Fruit fly (Drosophila melanogaster) Kc167 (cell line): ENCODE results near the gene Ythdf.

Experiments
- Myc ChIP-seq: fragments of >200 bp; optimal IDR thresholded peaks from 2 replicates; lab custom pipeline; 2017; ENCODE audit warnings: missing external identifiers
- Sin3A ChIP-seq: fragments of >200 bp; optimal IDR thresholded peaks from 2 replicates; lab custom pipeline; 2018; ENCODE audit warnings: missing external identifiers
- h ChIP-seq: fragments of >200 bp; optimal IDR thresholded peaks from 3 replicates; lab custom pipeline; 2018; ENCODE audit warnings: missing external identifiers
- insv ChIP-seq: fragments of >200 bp; optimal IDR thresholded peaks from 3 replicates; lab custom pipeline; 2018; ENCODE audit warnings: missing external identifiers
- psq ChIP-seq: fragments of >200 bp; optimal IDR thresholded peaks from 2 replicates; lab custom pipeline; 2017; ENCODE audit warnings: missing external identifiers
- ttk ChIP-seq: sonication (Bioruptor generic); optimal IDR thresholded peaks from 2 replicates; lab custom pipeline; 2017; ENCODE audit warnings: missing external identifiers

The Ythdf gene

dm6 chr3R:25033142-25033586, 5.9 kb downstream of the Ythdf start, which contains the start of gene Smg6:
Gene Smg6, minus strand, starts transcription at chr3R:25033465.
- TF ChIP-seq Sin3A (lab: Kevin White, UChicago): no peak
- TF ChIP-seq insv (lab: Kevin White, UChicago): no peak
- TF ChIP-seq Myc (lab: Kevin White, UChicago): no peak
- no peak for TF ChIP-seq h
- TF ChIP-seq psq (lab: Kevin White, UChicago): no peak
- no peak for TF ChIP-seq ttk

DNA sequence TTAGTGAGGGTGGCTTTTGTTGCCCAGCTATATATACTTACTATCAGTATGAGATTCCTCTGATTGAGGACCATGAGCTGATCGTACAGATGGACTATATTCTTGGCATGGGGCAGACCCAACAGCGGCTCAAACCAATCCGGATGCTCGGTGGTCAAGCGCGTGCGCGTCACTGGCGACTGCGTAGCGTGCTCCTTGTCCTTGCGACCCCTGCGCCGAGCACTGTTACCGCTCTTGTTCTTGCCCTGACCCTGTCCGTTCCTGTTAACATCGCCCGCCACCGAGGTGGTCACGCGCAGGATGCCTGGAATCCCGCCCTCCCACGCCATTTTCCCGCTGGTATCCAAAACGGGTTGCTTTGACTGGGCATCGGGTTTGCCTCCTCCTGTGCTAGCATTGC, 6.4 kb downstream of the Ythdf start:
- TF ChIP-seq psq (lab: Kevin White, UChicago) (no peak), Sin3A (lab: Kevin White, UChicago) (no peak), ttk (no peak), Myc (lab: Kevin White, UChicago) (no peak), h (no peak), insv (lab: Kevin White, UChicago) (no peak)

DNA sequence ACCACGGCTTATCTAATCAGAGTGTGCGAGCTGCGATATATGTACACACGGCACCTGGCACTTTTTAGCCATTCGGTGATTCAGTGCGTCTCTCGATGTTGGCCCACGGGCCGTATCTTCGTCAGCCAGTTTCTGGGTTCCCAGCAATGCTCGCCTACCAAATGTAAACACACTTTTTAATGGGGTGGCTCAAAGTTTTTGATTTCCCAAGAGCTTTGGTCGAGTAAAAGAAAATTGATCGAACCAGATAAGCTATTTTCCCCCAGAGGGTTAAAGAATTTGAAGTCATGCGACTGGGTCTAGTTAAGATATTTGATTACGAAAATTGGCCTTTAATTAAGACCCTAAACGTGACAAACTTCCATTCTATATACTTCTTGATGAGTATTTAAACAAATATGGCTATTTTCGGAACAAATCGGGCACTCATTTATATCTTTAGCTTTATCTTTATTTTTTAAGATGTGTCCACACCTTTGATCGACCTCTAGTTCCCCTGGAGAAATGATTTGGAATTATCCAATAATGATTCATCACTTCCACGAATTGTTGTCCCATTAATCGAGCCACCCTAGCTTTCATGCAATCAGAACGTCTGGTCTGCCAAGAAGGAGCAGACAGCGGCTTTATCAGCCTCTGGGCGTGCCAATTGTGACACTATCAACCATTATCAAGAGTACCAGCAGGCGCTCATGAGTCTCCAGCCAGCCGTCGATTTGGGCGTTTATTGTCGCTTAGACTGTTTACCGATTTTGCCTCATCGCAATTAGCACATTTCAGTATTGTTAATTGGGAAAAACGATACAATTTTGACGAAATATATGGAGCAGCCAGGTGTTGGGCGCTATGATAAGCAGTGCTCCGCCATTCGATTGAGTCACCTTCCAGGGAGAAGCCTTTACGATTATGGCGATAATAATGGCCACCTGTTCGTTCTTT, 11.5 kb downstream of the Ythdf start:
- TF ChIP-seq Myc (lab: Kevin White, UChicago): no peak
- TF ChIP-seq ttk: no peak
- no peak for TF ChIP-seq Sin3A (lab: Kevin White, UChicago)
- TF ChIP-seq insv (lab: Kevin White, UChicago): no peak
- TF ChIP-seq h: no peak
- TF ChIP-seq psq (lab: Kevin White, UChicago): no peak

- no peak for TF ChIP-seq insv (lab: Kevin White, UChicago)
- TF ChIP-seq psq (lab: Kevin White, UChicago): no peak
- no peak for TF ChIP-seq Sin3A (lab: Kevin White, UChicago)
- no peak for TF ChIP-seq ttk
- no peak for TF ChIP-seq Myc (lab: Kevin White, UChicago)
- TF ChIP-seq h: no peak
Observed at dm6 chr3R:25024895-25025557, 14.0 kb downstream of the Ythdf start, which contains the start of the genes EMC6 and Hr96. Gene EMC6, minus strand, starts transcription at chr3R:25025017. Gene Hr96, plus strand, starts transcription at chr3R:25025235.

dm6 chr3R:25023056-25023455, 16.0 kb downstream of the Ythdf start, which contains the start of gene beta4GalT7:
Gene beta4GalT7, plus strand, starts transcription at chr3R:25023256.
- no peak for TF ChIP-seq h
- TF ChIP-seq insv (lab: Kevin White, UChicago): no peak
- no peak for TF ChIP-seq Myc (lab: Kevin White, UChicago)

DNA sequence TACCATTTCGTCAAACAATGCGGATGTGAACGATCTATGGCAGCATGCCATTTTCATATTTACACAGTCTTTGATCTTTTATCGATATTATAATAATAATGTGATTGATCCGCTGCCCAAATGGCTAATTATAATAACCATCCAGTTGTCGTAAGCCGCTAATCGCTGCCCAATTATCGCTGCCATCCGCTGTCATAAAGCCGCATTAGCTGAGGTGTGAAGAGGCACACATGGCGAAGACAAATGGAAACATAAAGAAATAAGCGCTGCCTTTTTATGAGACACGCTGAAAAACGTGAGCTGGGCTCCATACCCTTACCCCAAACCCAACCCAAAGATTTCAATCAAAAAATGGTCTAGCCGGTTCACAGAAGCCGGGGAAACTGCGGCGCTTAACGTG, 27.0 kb downstream of the Ythdf start:
- TF ChIP-seq h (no peak), Sin3A (lab: Kevin White, UChicago) (no peak), insv (lab: Kevin White, UChicago) (no peak), Myc (lab: Kevin White, UChicago) (no peak), psq (lab: Kevin White, UChicago) (no peak), ttk (no peak)

- no peak for TF ChIP-seq Myc (lab: Kevin White, UChicago)
- TF ChIP-seq insv (lab: Kevin White, UChicago): no peak
- no peak for TF ChIP-seq ttk
- no peak for TF ChIP-seq Sin3A (lab: Kevin White, UChicago)
- no peak for TF ChIP-seq psq (lab: Kevin White, UChicago)
- TF ChIP-seq h: no peak
Observed at dm6 chr3R:25009745-25010446, 29.2 kb downstream of the Ythdf start.

dm6 chr3R:25005748-25006147, 33.3 kb downstream of the Ythdf start:
- TF ChIP-seq h (no peak), psq (lab: Kevin White, UChicago) (no peak), Myc (lab: Kevin White, UChicago) (no peak), insv (lab: Kevin White, UChicago) (no peak), ttk (no peak), Sin3A (lab: Kevin White, UChicago) (no peak)

- no peak for TF ChIP-seq Myc (lab: Kevin White, UChicago)
- no peak for TF ChIP-seq ttk
- TF ChIP-seq Sin3A (lab: Kevin White, UChicago): no peak
- no peak for TF ChIP-seq insv (lab: Kevin White, UChicago)
- no peak for TF ChIP-seq h
- no peak for TF ChIP-seq psq (lab: Kevin White, UChicago)
Observed at dm6 chr3R:25004763-25005162, 34.3 kb downstream of the Ythdf start.

- TF ChIP-seq ttk (no peak), Sin3A (lab: Kevin White, UChicago) (no peak), insv (lab: Kevin White, UChicago) (no peak), psq (lab: Kevin White, UChicago) (no peak), h (no peak), Myc (lab: Kevin White, UChicago) (no peak)
Observed at dm6 chr3R:25004064-25004463, 35.0 kb downstream of the Ythdf start.

DNA sequence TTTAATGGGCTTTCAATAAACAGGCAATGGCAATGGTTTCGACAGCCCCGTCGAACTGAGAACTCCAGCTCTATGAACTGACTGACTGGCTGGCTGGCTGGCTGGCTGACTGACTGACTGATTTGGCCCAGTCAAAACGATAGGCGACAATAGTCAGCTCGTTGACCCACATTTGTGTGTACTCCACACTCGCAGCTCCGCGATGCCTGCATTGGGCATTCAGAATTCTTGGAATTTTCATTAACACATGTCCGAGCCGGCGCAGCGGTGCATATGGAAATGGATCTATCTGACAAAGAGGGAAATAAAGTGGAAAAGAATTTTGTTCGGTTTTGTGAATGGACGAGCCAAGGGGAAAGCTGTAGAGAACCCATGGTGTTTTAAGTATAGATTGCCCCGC, 36.8 kb downstream of the Ythdf start:
- no peak for TF ChIP-seq Myc (lab: Kevin White, UChicago)
- TF ChIP-seq ttk: no peak
- no peak for TF ChIP-seq psq (lab: Kevin White, UChicago)
- no peak for TF ChIP-seq insv (lab: Kevin White, UChicago)
- no peak for TF ChIP-seq h
- no peak for TF ChIP-seq Sin3A (lab: Kevin White, UChicago)
